Fruit fly (Drosophila melanogaster): ENCODE data around the gene CG10068.

CG10068 gene

dm6 chr3R:7171384-7172099, 43.7 kb upstream of the CG10068 start:
- TF ChIP-seq CG32264 (GFP tag; optimal IDR thresholded peaks at IDR 0.05) (no peak), Myc (optimal IDR thresholded peaks at IDR 0.05) (no peak), foxo (GFP tag; optimal IDR thresholded peaks at IDR 0.05) (peak in 1 of 2 experiments; percentile 42), sage (GFP tag; optimal IDR thresholded peaks at IDR 0.05) (no peak), OdsH (GFP tag; optimal IDR thresholded peaks at IDR 0.05) (peak; percentile 31), psq (GFP tag; optimal IDR thresholded peaks at IDR 0.05) (peak; percentile 10), br (GFP tag; optimal IDR thresholded peaks at IDR 0.05) (no peak), Abd-B (GFP tag; optimal IDR thresholded peaks at IDR 0.05) (no peak), jim (GFP tag; optimal IDR thresholded peaks at IDR 0.05) (no peak), brk (GFP tag; optimal IDR thresholded peaks at IDR 0.05) (no peak), tai (GFP tag; optimal IDR thresholded peaks at IDR 0.05) (no peak), Rel (GFP tag; optimal IDR thresholded peaks at IDR 0.05) (no peak), Rel (tag; optimal IDR thresholded peaks at IDR 0.05) (no peak), GATAd (GFP tag; optimal IDR thresholded peaks at IDR 0.05) (no peak), usp (GFP tag; optimal IDR thresholded peaks at IDR 0.05) (no peak), lola (GFP tag; optimal IDR thresholded peaks at IDR 0.05) (no peak), sv (GFP tag; optimal IDR thresholded peaks at IDR 0.05) (no peak), Jra (GFP tag; optimal IDR thresholded peaks at IDR 0.05) (no peak), woc (GFP tag; optimal IDR thresholded peaks at IDR 0.05) (peak; percentile 57), dsf (GFP tag; optimal IDR thresholded peaks at IDR 0.05; ENCODE audit: borderline replicate concordance) (no peak), pan (optimal IDR thresholded peaks at IDR 0.05) (no peak), Hr83 (GFP tag; optimal IDR thresholded peaks at IDR 0.05; ENCODE audit: poor library complexity, severe bottlenecking) (no peak), ey (GFP tag; optimal IDR thresholded peaks at IDR 0.05) (peak; percentile 21), dmrt93B (GFP tag; optimal IDR thresholded peaks at IDR 0.05) (no peak), Dfd (GFP tag; optimal IDR thresholded peaks at IDR 0.05) (no peak), Dif (GFP tag; optimal IDR thresholded peaks at IDR 0.05; ENCODE audit: partially characterized antibody) (no peak), Sp1 (GFP tag; optimal IDR thresholded peaks at IDR 0.05) (peak; percentile 37), dl (GFP tag; optimal IDR thresholded peaks at IDR 0.05; ENCODE audit: insufficient read depth in 1 of 2, partially characterized antibody in 2 of 2) (no peak), fru (GFP tag; optimal IDR thresholded peaks at IDR 0.05) (peak; percentile 47), CrebA (GFP tag; optimal IDR thresholded peaks at IDR 0.05; ENCODE audit: borderline replicate concordance) (no peak), h (GFP tag; optimal IDR thresholded peaks at IDR 0.05) (peak; percentile 41), rgr (GFP tag; optimal IDR thresholded peaks at IDR 0.05) (no peak), Hr78 (GFP tag; optimal IDR thresholded peaks at IDR 0.05) (no peak)

- no peak for TF ChIP-seq Myc (optimal IDR thresholded peaks at IDR 0.05)
- no peak for TF ChIP-seq pan (optimal IDR thresholded peaks at IDR 0.05)
- TF ChIP-seq br (GFP tag; optimal IDR thresholded peaks at IDR 0.05) = no peak
- TF ChIP-seq Abd-B (GFP tag; optimal IDR thresholded peaks at IDR 0.05) = no peak
Measured at dm6 chr3R:7169927-7170326, 42.1 kb upstream of the CG10068 start.

dm6 chr3R:7162356-7163289, 34.8 kb upstream of the CG10068 start, which contains the start of gene sas:
sas (plus strand) TSS chr3R:7162808.
- TF ChIP-seq Mio (GFP tag; optimal IDR thresholded peaks at IDR 0.05) (no peak), HLH106 (tag; optimal IDR thresholded peaks at IDR 0.05) (no peak), br (GFP tag; optimal IDR thresholded peaks at IDR 0.05) (peak; percentile 9), dmrt93B (GFP tag; optimal IDR thresholded peaks at IDR 0.05) (no peak), rgr (GFP tag; optimal IDR thresholded peaks at IDR 0.05) (no peak), usp (GFP tag; optimal IDR thresholded peaks at IDR 0.05) (no peak), pan (optimal IDR thresholded peaks at IDR 0.05) (no peak), dl (GFP tag; optimal IDR thresholded peaks at IDR 0.05; ENCODE audit: insufficient read depth in 1 of 2, partially characterized antibody in 2 of 2) (peak in 1 of 2 experiments; percentile 58), Sp1 (GFP tag; optimal IDR thresholded peaks at IDR 0.05) (peak; percentile 22), CG9705 (GFP tag; optimal IDR thresholded peaks at IDR 0.05) (no peak), fru (GFP tag; optimal IDR thresholded peaks at IDR 0.05) (peak; percentile 18), N (GFP tag; optimal IDR thresholded peaks at IDR 0.05) (no peak), sv (GFP tag; optimal IDR thresholded peaks at IDR 0.05) (no peak), lola (GFP tag; optimal IDR thresholded peaks at IDR 0.05) (no peak), foxo (GFP tag; optimal IDR thresholded peaks at IDR 0.05) (no peak), Hnf4 (GFP tag; optimal IDR thresholded peaks at IDR 0.05) (no peak), Myc (optimal IDR thresholded peaks at IDR 0.05) (no peak), tai (GFP tag; optimal IDR thresholded peaks at IDR 0.05) (no peak), Rel (GFP tag; optimal IDR thresholded peaks at IDR 0.05) (no peak), Rel (tag; optimal IDR thresholded peaks at IDR 0.05) (peak; percentile 13), CG32264 (GFP tag; optimal IDR thresholded peaks at IDR 0.05) (no peak), woc (GFP tag; optimal IDR thresholded peaks at IDR 0.05) (no peak), Hr78 (GFP tag; optimal IDR thresholded peaks at IDR 0.05) (no peak), brk (GFP tag; optimal IDR thresholded peaks at IDR 0.05) (no peak), h (GFP tag; optimal IDR thresholded peaks at IDR 0.05) (peak; percentile 2), CrebA (GFP tag; optimal IDR thresholded peaks at IDR 0.05; ENCODE audit: borderline replicate concordance) (peak; percentile 62), Jra (GFP tag; optimal IDR thresholded peaks at IDR 0.05) (no peak), Hr83 (GFP tag; optimal IDR thresholded peaks at IDR 0.05; ENCODE audit: poor library complexity, severe bottlenecking) (no peak), OdsH (GFP tag; optimal IDR thresholded peaks at IDR 0.05) (no peak), Dfd (GFP tag; optimal IDR thresholded peaks at IDR 0.05) (no peak), Dif (GFP tag; optimal IDR thresholded peaks at IDR 0.05; ENCODE audit: partially characterized antibody) (peak; percentile 32), jim (GFP tag; optimal IDR thresholded peaks at IDR 0.05) (no peak), sage (GFP tag; optimal IDR thresholded peaks at IDR 0.05) (no peak), GATAd (GFP tag; optimal IDR thresholded peaks at IDR 0.05) (no peak), Abd-B (GFP tag; optimal IDR thresholded peaks at IDR 0.05) (no peak), dsf (GFP tag; optimal IDR thresholded peaks at IDR 0.05; ENCODE audit: borderline replicate concordance) (no peak)
